Worm (Caenorhabditis elegans) whole organism, early embryonic: ENCODE data around the gene sra-27.

ENCODE experiments used
- ets-7 ChIP-seq: sonication (generic microtip); optimal IDR thresholded peaks from 2 replicates; lab custom pipeline; 2016; ENCODE audit warnings: missing genotype, missing genetic modification characterization, missing compliant biosample characterization
- hnd-1 ChIP-seq: sonication (generic microtip); optimal IDR thresholded peaks from 2 replicates; lab custom pipeline; 2016; ENCODE audit warnings: missing genetic modification characterization, missing compliant biosample characterization

DNA sequence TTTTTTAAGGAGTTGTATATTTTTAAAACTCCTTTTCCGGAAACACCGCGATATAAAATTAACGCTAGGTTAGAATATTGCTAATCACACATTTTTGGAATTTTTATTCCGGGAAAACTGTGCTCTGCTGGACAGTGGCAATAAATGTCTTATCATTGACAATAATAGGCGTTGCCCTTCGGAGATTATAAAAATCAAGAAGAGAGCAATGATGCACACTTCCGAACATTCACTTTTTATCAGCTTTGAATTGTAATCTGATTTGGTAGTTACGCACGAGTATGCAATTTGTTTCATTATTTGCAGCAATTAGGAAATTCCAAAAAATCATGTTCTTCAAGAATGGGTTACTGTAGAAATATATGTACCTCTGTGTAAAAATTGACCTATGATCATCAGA, 47.3 kb downstream of the sra-27 start:
- TF ChIP-seq ets-7 (tag; lab: Kevin White, UChicago) = no peak
- TF ChIP-seq hnd-1 (tag; lab: Kevin White, UChicago) = no peak
